Worm (Caenorhabditis elegans) whole organism, L1 larva: ENCODE data around the gene mpc-1.
A peak's percentile ranks its signal among the peaks of the same experiment; 100 is the strongest.

Source experiments
- C16A3.4 ChIP-seq: fragments of 150-350 bp; optimal IDR thresholded peaks from 2 replicates; lab custom pipeline; 2014; ENCODE audit warnings: missing biosample characterization, missing genetic modification characterization
- aly-2 ChIP-seq: fragments of 150-350 bp; optimal IDR thresholded peaks from 2 replicates; lab custom pipeline; 2014; ENCODE audit warnings: missing biosample characterization, missing genetic modification characterization
- ama-1 ChIP-seq: fragments of 150-350 bp; optimal IDR thresholded peaks from 2 replicates; lab custom pipeline; 2014
- blmp-1 ChIP-seq: fragments of 150-350 bp; optimal IDR thresholded peaks from 2 replicates; lab custom pipeline; 2014; ENCODE audit warnings: missing biosample characterization, missing genetic modification characterization
- ceh-63 ChIP-seq: fragments of 200-800 bp; sonication (Bioruptor generic); optimal IDR thresholded peaks from 2 replicates; lab custom pipeline; 2018; ENCODE audit warnings: mild to moderate bottlenecking, missing genetic modification characterization, missing compliant biosample characterization
- ceh-82 ChIP-seq, 3 experiments: fragments of 150-350 bp in 1 of 3; sonication (generic microtip) in 2 of 3; optimal IDR thresholded peaks; 2 replicates each; lab custom pipeline; 2014 to 2017; ENCODE audit warnings: missing biosample characterization in 3 of 3, missing genetic modification characterization in 3 of 3
- ceh-90 ChIP-seq: sonication (generic microtip); optimal IDR thresholded peaks from 2 replicates; lab custom pipeline; 2016; ENCODE audit warnings: missing genetic modification characterization, missing compliant biosample characterization
- ces-1 ChIP-seq: fragments of 150-350 bp; optimal IDR thresholded peaks from 2 replicates; lab custom pipeline; 2014; ENCODE audit warnings: missing biosample characterization, missing genetic modification reagents, missing genetic modification characterization
- dpl-1 ChIP-seq, 3 experiments: fragments of 150-350 bp in 2 of 3; sonication (generic microtip) in 1 of 3; optimal IDR thresholded peaks; 2 replicates each; lab custom pipeline; 2014 to 2017; ENCODE audit warnings: missing biosample characterization in 3 of 3, missing genetic modification characterization in 3 of 3, missing genetic modification reagents in 3 of 3
- dsc-1 ChIP-seq: sonication (generic microtip); optimal IDR thresholded peaks from 2 replicates; lab custom pipeline; 2016; ENCODE audit warnings: mild to moderate bottlenecking, missing genetic modification characterization, missing compliant biosample characterization
- efl-1 ChIP-seq, 4 experiments: fragments of 150-350 bp; optimal IDR thresholded peaks in 3 of 4; peaks in 1 of 4; 1 replicate in 1 of 4; 2 replicates in 3 of 4; lab custom pipeline; 2014; ENCODE audit warnings: missing biosample characterization in 2 of 4, missing genetic modification characterization in 2 of 4, missing genetic modification reagents in 2 of 4
- egl-27 ChIP-seq, 2 experiments: fragments of 150-350 bp in 1 of 2; sonication (generic microtip); optimal IDR thresholded peaks; 3 replicates each; lab custom pipeline; 2017 to 2018; ENCODE audit warnings: missing biosample characterization in 2 of 2, missing genetic modification characterization in 2 of 2, missing genetic modification reagents in 2 of 2
- elt-2 ChIP-seq: sonication (generic microtip); optimal IDR thresholded peaks from 2 replicates; lab custom pipeline; 2016; ENCODE audit warnings: missing genetic modification characterization, mild to moderate bottlenecking, inconsistent platforms, missing compliant biosample characterization, missing genetic modification reagents
- elt-3 ChIP-seq, 6 experiments: fragments of 150-350 bp in 1 of 6; sonication (generic microtip); optimal IDR thresholded peaks; 2 replicates each; lab custom pipeline; 2017 to 2018; ENCODE audit warnings: missing biosample characterization in 6 of 6, missing genetic modification characterization in 6 of 6, inconsistent platforms in 1 of 6
- grh-1 ChIP-seq: fragments of 200-800 bp; sonication (Bioruptor generic); IDR thresholded peaks from 2 replicates; pipeline ENCODE4 v1.3.6; 2022; ENCODE audit warnings: missing genetic modification reagents, missing genetic modification characterization, missing compliant biosample characterization
- irx-1 ChIP-seq: sonication (generic microtip); optimal IDR thresholded peaks from 2 replicates; lab custom pipeline; 2016; ENCODE audit warnings: missing genetic modification characterization, missing compliant biosample characterization
- jun-1 ChIP-seq: fragments of 150-350 bp; optimal IDR thresholded peaks from 2 replicates; lab custom pipeline; 2014; ENCODE audit warnings: missing biosample characterization, missing genetic modification reagents, missing genetic modification characterization
- lin-14 ChIP-seq: fragments of 200-800 bp; sonication (Bioruptor generic); optimal IDR thresholded peaks from 2 replicates; lab custom pipeline; 2018; ENCODE audit warnings: mild to moderate bottlenecking, missing genetic modification characterization, moderate library complexity, missing compliant biosample characterization
- lin-35 ChIP-seq, 2 experiments: fragments of 150-350 bp; optimal IDR thresholded peaks; 2 replicates each; lab custom pipeline; 2014; ENCODE audit warnings: missing biosample characterization in 2 of 2, missing genetic modification characterization in 2 of 2, missing genetic modification reagents in 2 of 2
- lir-3 ChIP-seq: sonication (generic microtip); optimal IDR thresholded peaks from 2 replicates; lab custom pipeline; 2016; ENCODE audit warnings: mild to moderate bottlenecking, missing genetic modification characterization, moderate library complexity, missing compliant biosample characterization; ENCODE audit not compliant: poor library complexity
- lsy-2 ChIP-seq, 2 experiments: fragments of 150-350 bp; optimal IDR thresholded peaks; 2 replicates each; lab custom pipeline; 2014; ENCODE audit warnings: missing biosample characterization in 2 of 2, missing genetic modification characterization in 2 of 2
- mdl-1 ChIP-seq, 2 experiments: fragments of 150-350 bp; optimal IDR thresholded peaks; 2 replicates each; lab custom pipeline; 2014 to 2017; ENCODE audit warnings: missing biosample characterization in 2 of 2, missing genetic modification characterization in 2 of 2, inconsistent platforms in 1 of 2
- mef-2 ChIP-seq: fragments of 150-350 bp; optimal IDR thresholded peaks from 2 replicates; lab custom pipeline; 2014; ENCODE audit warnings: missing biosample characterization, missing genetic modification characterization
- nhr-19 ChIP-seq: fragments of 200-800 bp; sonication (Bioruptor generic); conservative IDR thresholded peaks from 2 replicates; pipeline ENCODE4 v1.3.6; 2022; ENCODE audit warnings: missing genetic modification characterization, missing compliant biosample characterization
- nhr-20 ChIP-seq: sonication (generic microtip); optimal IDR thresholded peaks from 2 replicates; lab custom pipeline; 2016; ENCODE audit warnings: mild to moderate bottlenecking, missing genetic modification characterization, missing compliant biosample characterization
- nhr-237 ChIP-seq: fragments of 150-350 bp; optimal IDR thresholded peaks from 2 replicates; lab custom pipeline; 2014; ENCODE audit warnings: missing biosample characterization, missing genetic modification characterization
- nhr-28 ChIP-seq: fragments of 150-350 bp; optimal IDR thresholded peaks from 2 replicates; lab custom pipeline; 2014; ENCODE audit warnings: missing biosample characterization, missing genetic modification characterization
- nhr-47 ChIP-seq: sonication (generic microtip); optimal IDR thresholded peaks from 2 replicates; lab custom pipeline; 2016; ENCODE audit warnings: mild to moderate bottlenecking, missing genetic modification characterization, moderate library complexity, missing compliant biosample characterization
- nhr-71 ChIP-seq: sonication (generic microtip); optimal IDR thresholded peaks from 2 replicates; lab custom pipeline; 2016; ENCODE audit warnings: mild to moderate bottlenecking, missing genetic modification characterization, moderate library complexity, missing compliant biosample characterization
- nhr-76 ChIP-seq: sonication (generic microtip); optimal IDR thresholded peaks from 2 replicates; lab custom pipeline; 2017; ENCODE audit warnings: missing biosample characterization, missing genetic modification characterization
- nhr-85 ChIP-seq: sonication (generic microtip); peaks from one replicate; lab custom pipeline; 2016; ENCODE audit warnings: missing genetic modification characterization, inconsistent platforms, missing compliant biosample characterization
- nhr-90 ChIP-seq: sonication (generic microtip); optimal IDR thresholded peaks from 2 replicates; lab custom pipeline; 2016; ENCODE audit warnings: mild to moderate bottlenecking, missing genetic modification characterization, missing compliant biosample characterization; ENCODE audit not compliant: poor library complexity
- pag-3 ChIP-seq: sonication (generic microtip); optimal IDR thresholded peaks from 2 replicates; lab custom pipeline; 2017; ENCODE audit warnings: missing genetic modification characterization, mild to moderate bottlenecking, missing compliant biosample characterization, antibody characterized with exemption, borderline replicate concordance; ENCODE audit not compliant: insufficient read depth
- pqm-1 ChIP-seq: sonication (generic microtip); optimal IDR thresholded peaks from 3 replicates; lab custom pipeline; 2017; ENCODE audit warnings: missing biosample characterization, missing genetic modification characterization
- skn-1 ChIP-seq: fragments of 150-350 bp; optimal IDR thresholded peaks from 2 replicates; lab custom pipeline; 2014; ENCODE audit warnings: missing biosample characterization, missing genetic modification characterization
- snpc-4 ChIP-seq: fragments of 150-350 bp; optimal IDR thresholded peaks from 2 replicates; lab custom pipeline; 2014; ENCODE audit warnings: missing biosample characterization, missing genetic modification characterization
- snu-23 ChIP-seq: sonication (generic microtip); optimal IDR thresholded peaks from 2 replicates; lab custom pipeline; 2016; ENCODE audit warnings: missing genetic modification characterization, missing compliant biosample characterization
- sptf-1 ChIP-seq: fragments of 150-350 bp; optimal IDR thresholded peaks from 2 replicates; lab custom pipeline; 2014; ENCODE audit warnings: missing biosample characterization, missing genetic modification characterization
- swsn-7 ChIP-seq: sonication (generic microtip); optimal IDR thresholded peaks from 2 replicates; lab custom pipeline; 2016; ENCODE audit warnings: missing genetic modification characterization, missing compliant biosample characterization
- tbx-2 ChIP-seq: sonication (generic microtip); optimal IDR thresholded peaks from 2 replicates; lab custom pipeline; 2016; ENCODE audit warnings: missing genetic modification characterization, missing compliant biosample characterization
- unc-130 ChIP-seq: fragments of 150-350 bp; optimal IDR thresholded peaks from 2 replicates; lab custom pipeline; 2017; ENCODE audit warnings: missing biosample characterization, missing genetic modification characterization, inconsistent platforms
- unc-30 ChIP-seq: sonication (generic microtip); optimal IDR thresholded peaks from 2 replicates; lab custom pipeline; 2017; ENCODE audit warnings: missing biosample characterization, missing genetic modification characterization
- unc-62 ChIP-seq: fragments of 150-350 bp; optimal IDR thresholded peaks from 2 replicates; lab custom pipeline; 2014; ENCODE audit warnings: missing biosample characterization, missing genetic modification reagents, missing genetic modification characterization
- unc-98 ChIP-seq: fragments of 200-800 bp; sonication (Bioruptor generic); IDR thresholded peaks from 2 replicates; pipeline ENCODE4 v1.3.6; 2022; ENCODE audit warnings: missing genetic modification characterization, missing compliant biosample characterization
- xbp-1 ChIP-seq: sonication (generic microtip); optimal IDR thresholded peaks from 2 replicates; lab custom pipeline; 2016; ENCODE audit warnings: missing genetic modification characterization, missing compliant biosample characterization

The mpc-1 gene

DNA sequence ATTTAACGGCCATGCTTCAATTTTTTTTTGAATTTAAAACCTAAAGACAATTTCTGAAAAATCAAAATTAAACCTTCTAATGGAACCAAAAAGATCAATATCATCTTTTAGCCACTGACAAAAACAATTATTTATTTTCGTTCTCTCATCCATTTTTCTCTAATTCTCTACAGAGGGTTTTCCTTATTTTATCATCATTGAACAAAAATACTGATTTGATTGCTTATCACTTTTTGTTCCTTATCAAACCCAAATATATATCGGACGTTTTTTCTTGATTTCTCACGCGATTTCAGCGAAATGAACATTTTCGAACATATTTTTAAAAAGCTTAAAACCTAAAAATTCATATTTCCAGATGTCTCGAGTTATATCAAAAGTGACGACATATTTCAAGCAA is at the start of gene mpc-1:
Gene mpc-1 (plus strand): TSS at position 359 of the 400 bp plus-strand sequence.
- TF ChIP-seq nhr-20 (tag; lab: Kevin White, UChicago) (peak; percentile 1), lin-35 (GFP tag; optimal IDR thresholded peaks at IDR 0.05; lab: Kevin White, UChicago) (peak in 1 of 2 experiments; percentile 24), unc-98 (GFP tag; lab: Robert Waterston, UW) (no peak), unc-130 (tag; lab: Kevin White, UChicago) (no peak), nhr-71 (tag; lab: Kevin White, UChicago) (peak; percentile 53), ceh-82 (tag; optimal IDR thresholded peaks at IDR 0.05; lab: Kevin White, UChicago) (no peak), skn-1 (tag; lab: Kevin White, UChicago) (peak; percentile 25), egl-27 (tag; optimal IDR thresholded peaks at IDR 0.05; lab: Kevin White, UChicago) (no peak), elt-2 (peak; percentile 86), pqm-1 (peak; percentile 53), elt-3 (tag; optimal IDR thresholded peaks at IDR 0.05; lab: Kevin White, UChicago) (peak in 4 of 6 experiments; percentile 9 to 96 (median 52)), lsy-2 (tag; optimal IDR thresholded peaks at IDR 0.05; lab: Kevin White, UChicago) (peak; percentile 1 to 29), lin-14 (GFP tag; lab: Kevin White, UChicago) (peak; percentile 54), snpc-4 (tag; lab: Kevin White, UChicago) (no peak), ceh-63 (GFP tag; lab: Kevin White, UChicago) (no peak), xbp-1 (tag; lab: Kevin White, UChicago) (no peak), nhr-19 (0 out of 2 replicates have a peak, but pooled peaks have one; percentile 8), mef-2 (tag; lab: Kevin White, UChicago) (no peak), nhr-85 (tag; lab: Kevin White, UChicago) (peak; percentile 72), grh-1 (GFP tag; lab: Robert Waterston, UW) (no peak), ama-1 (lab: Kevin White, UChicago) (no peak), ces-1 (GFP tag; lab: Kevin White, UChicago) (no peak), snu-23 (GFP tag; lab: Kevin White, UChicago) (peak; percentile 18), blmp-1 (peak; percentile 44), irx-1 (no peak)

DNA sequence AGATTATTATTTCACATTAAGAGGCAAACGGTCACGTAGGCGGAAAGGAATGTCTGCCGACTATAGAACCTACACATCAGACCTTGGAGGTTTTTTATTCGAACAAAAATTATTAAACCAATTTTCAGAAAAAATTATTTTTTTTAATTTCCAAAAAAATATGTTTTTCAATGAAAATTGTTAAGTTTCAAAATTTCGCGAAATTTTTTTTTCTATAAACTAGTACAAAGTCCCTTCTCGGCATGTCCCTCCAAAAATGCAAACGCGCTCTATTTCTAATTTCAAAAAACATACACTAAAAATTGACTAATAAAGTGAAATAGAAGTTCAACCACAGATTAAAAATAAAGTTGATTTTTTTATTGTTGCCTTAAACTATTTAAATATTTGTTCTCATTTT is 48.3 kb upstream of the mpc-1 start, which contains the start of gene ckb-1:
Gene ckb-1 (plus strand): TSS at position 301 of the 400 bp plus-strand sequence.
- TF ChIP-seq snu-23 (GFP tag; lab: Kevin White, UChicago): no peak
- no peak for TF ChIP-seq nhr-76 (tag; lab: Kevin White, UChicago)
- TF ChIP-seq unc-30 (tag; lab: Kevin White, UChicago): no peak
- TF ChIP-seq ceh-90 (tag; lab: Kevin White, UChicago): no peak
- TF ChIP-seq tbx-2: no peak
- TF ChIP-seq unc-62: no peak
- no peak for TF ChIP-seq sptf-1 (tag; lab: Kevin White, UChicago)
- no peak for TF ChIP-seq nhr-28
- peak in 1 of 3 experiments; percentile 24 for TF ChIP-seq dpl-1 (GFP tag; optimal IDR thresholded peaks at IDR 0.05; lab: Kevin White, UChicago)
- peak; percentile 0 to 32 for TF ChIP-seq lsy-2 (tag; optimal IDR thresholded peaks at IDR 0.05; lab: Kevin White, UChicago)
- peak in 1 of 2 experiments; percentile 18 for TF ChIP-seq lin-35 (GFP tag; optimal IDR thresholded peaks at IDR 0.05; lab: Kevin White, UChicago)
- no peak for TF ChIP-seq pag-3
- no peak for TF ChIP-seq nhr-237

DNA sequence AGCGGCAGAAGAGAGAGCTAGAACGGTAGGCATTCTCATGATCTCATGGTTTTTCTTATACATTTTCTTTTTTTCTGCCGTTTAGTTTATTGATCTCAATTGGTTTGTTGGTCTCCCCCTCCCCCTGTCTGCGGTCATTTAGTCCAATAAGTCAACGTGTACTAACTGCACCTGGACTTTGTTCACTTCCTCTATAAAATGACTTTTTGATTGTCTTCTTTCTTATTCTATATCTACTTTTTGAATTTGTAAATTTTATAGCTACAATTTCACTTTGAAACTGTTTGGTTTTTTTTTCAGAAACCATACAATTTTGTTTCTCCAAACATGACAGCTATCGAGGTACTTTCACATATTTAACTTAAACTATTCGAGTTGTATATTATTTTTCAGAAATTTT is 45.6 kb upstream of the mpc-1 start, which contains the start of gene ckb-2:
Gene ckb-2 (plus strand): TSS at position 301 of the 400 bp plus-strand sequence.
- TF ChIP-seq xbp-1 (tag; lab: Kevin White, UChicago): peak; percentile 71
- TF ChIP-seq nhr-47: no peak
- TF ChIP-seq nhr-28: no peak

DNA sequence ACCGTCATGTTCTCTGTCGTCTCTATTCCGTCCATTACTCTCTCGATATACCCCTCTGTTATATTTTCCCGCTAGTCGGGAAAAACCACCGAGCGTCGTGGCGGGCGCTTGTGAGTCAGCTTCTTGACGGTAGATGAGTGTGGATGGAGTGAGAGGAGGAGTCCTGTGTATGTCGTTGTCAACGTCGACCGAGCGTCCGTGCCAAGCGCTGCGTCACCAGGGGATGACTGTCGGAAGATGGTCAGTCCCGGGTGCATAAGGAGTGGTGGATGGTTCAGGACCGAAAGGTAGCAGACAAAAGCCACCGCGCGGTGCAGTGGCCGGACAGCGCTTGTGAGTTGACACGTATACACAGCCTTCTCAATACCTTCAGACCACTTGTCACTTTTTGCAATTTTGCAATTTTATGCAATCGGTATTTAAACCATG is 43.9 kb upstream of the mpc-1 start:
- TF ChIP-seq dsc-1 (peak; percentile 44), mdl-1 (tag; optimal IDR thresholded peaks at IDR 0.05; lab: Kevin White, UChicago) (peak in 1 of 2 experiments; percentile 14), efl-1 (optimal IDR thresholded peaks at IDR 0.05; lab: Kevin White, UChicago) (peak in 1 of 2 experiments; percentile 9), efl-1 (GFP tag; optimal IDR thresholded peaks at IDR 0.05 in 1 of 2; lab: Kevin White, UChicago) (peak in 1 of 2 experiments; percentile 70), lsy-2 (tag; optimal IDR thresholded peaks at IDR 0.05; lab: Kevin White, UChicago) (peak in 1 of 2 experiments; percentile 57), nhr-71 (tag; lab: Kevin White, UChicago) (peak; percentile 61), jun-1 (tag; lab: Kevin White, UChicago) (peak; percentile 17), nhr-90 (peak; percentile 37), nhr-20 (tag; lab: Kevin White, UChicago) (peak; percentile 36), lir-3 (tag; lab: Kevin White, UChicago) (peak; percentile 27), lin-35 (GFP tag; optimal IDR thresholded peaks at IDR 0.05; lab: Kevin White, UChicago) (peak in 1 of 2 experiments; percentile 26), xbp-1 (tag; lab: Kevin White, UChicago) (peak; percentile 28), tbx-2 (peak; percentile 24), aly-2 (peak; percentile 35), C16A3.4 (tag; lab: Kevin White, UChicago) (peak; percentile 13), nhr-47 (peak; percentile 51), nhr-19 (peak; percentile 68), snu-23 (GFP tag; lab: Kevin White, UChicago) (peak; percentile 45), swsn-7 (peak; percentile 21)
